Fruit fly (Drosophila melanogaster): Measurements from ENCODE around the gene CG32547.

The CG32547 gene

DNA sequence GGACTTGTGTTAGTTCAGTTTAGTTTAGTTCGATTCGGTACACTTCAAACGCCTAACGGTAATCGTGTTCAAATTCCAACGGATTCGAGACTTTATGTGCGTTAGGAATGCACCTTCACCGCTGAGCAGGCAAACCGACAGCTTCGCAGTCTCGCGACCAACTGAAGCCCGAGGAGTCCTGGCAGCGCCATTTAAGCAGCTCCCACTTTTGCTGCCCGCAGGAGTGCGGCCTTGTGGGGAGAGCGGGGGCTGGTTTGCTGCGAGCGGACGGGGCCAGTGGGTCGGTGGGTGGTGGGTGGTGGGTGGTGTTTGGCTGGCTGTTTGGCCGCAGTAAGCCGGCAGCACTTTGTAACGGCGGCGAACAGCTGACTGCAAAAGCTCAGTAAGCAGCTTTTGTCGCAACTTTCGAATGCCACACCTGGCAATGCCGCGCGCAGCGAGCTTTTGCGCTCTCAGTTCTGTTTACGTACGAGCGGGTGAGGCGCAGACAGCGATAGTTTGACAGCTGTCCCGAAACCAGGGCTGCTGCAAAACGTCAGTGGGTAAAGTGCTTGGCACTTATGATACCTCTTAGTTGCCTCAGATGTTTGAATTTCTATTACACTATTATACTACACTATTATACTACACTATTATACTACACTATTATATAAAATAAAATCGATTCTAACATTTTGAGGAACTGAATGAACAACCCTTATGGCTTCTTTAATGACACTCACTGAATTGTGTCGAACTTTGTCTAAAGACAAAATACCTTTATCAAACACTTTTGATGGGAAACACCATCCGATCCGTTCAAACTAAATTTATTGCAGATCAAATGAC, at the start of gene CG32547 (continued):
- TF ChIP-seq MBD-R2 (GFP tag; IDR thresholded peaks at IDR 0.05) (peak; percentile 40), CG15479 (GFP tag; optimal IDR thresholded peaks at IDR 0.05) (no peak), sna (GFP tag; IDR thresholded peaks at IDR 0.05; ENCODE audit: partially characterized antibody) (no peak), CG16815 (GFP tag; optimal IDR thresholded peaks at IDR 0.05) (no peak), CG17912 (GFP tag; optimal IDR thresholded peaks at IDR 0.05) (no peak), exex (tag; optimal IDR thresholded peaks at IDR 0.05) (no peak), CG4707 (GFP tag; optimal IDR thresholded peaks at IDR 0.05) (no peak), Pdp1 (GFP tag; optimal IDR thresholded peaks at IDR 0.05) (no peak), CG32532 (GFP tag; IDR thresholded peaks at IDR 0.05) (peak; percentile 28; the same call in 1 of the 2 replicates), shn (GFP tag; optimal IDR thresholded peaks at IDR 0.05) (no peak), Awh (GFP tag; IDR thresholded peaks at IDR 0.05) (no peak), Ravus (GFP tag; IDR thresholded peaks at IDR 0.05) (no peak), ro (GFP tag; IDR thresholded peaks at IDR 0.05) (no peak), nmo (GFP tag; optimal IDR thresholded peaks at IDR 0.05) (peak; percentile 6), bsh (GFP tag; optimal IDR thresholded peaks at IDR 0.05) (peak in 1 of 2 experiments; percentile 9), ind (GFP tag; optimal IDR thresholded peaks at IDR 0.05) (peak; percentile 16), pho (GFP tag; optimal IDR thresholded peaks at IDR 0.05) (no peak), E2f2 (GFP tag; IDR thresholded peaks at IDR 0.05) (peak; percentile 40; the same call in 1 of the 2 replicates), MTF-1 (GFP tag; optimal IDR thresholded peaks at IDR 0.05; ENCODE audit: borderline replicate concordance) (no peak), CG4854 (GFP tag; optimal IDR thresholded peaks at IDR 0.05) (no peak), crol (GFP tag; IDR thresholded peaks at IDR 0.05) (peak; percentile 67), NFAT (GFP tag; IDR thresholded peaks at IDR 0.05) (no peak), sim (GFP tag; IDR thresholded peaks at IDR 0.05) (no peak), CG10431 (GFP tag; optimal IDR thresholded peaks at IDR 0.05) (no peak), CG13894 (tag; optimal IDR thresholded peaks at IDR 0.05) (no peak), CG2889 (GFP tag; IDR thresholded peaks at IDR 0.05) (no peak), bab2 (GFP tag; optimal IDR thresholded peaks at IDR 0.05) (no peak), dysf (GFP tag; IDR thresholded peaks at IDR 0.05) (peak; percentile 33; the same call in 1 of the 3 replicates), E2f1 (GFP tag; IDR thresholded peaks at IDR 0.05) (no peak), z (GFP tag; IDR thresholded peaks at IDR 0.05) (no peak), Hsf (GFP tag; optimal IDR thresholded peaks at IDR 0.05) (no peak), CG17568 (GFP tag; optimal IDR thresholded peaks at IDR 0.05) (no peak), sob (GFP tag; IDR thresholded peaks at IDR 0.05) (no peak), Doc2 (GFP tag; IDR thresholded peaks at IDR 0.05) (no peak), sug (tag; optimal IDR thresholded peaks at IDR 0.05) (no peak), gcm (GFP tag; optimal IDR thresholded peaks at IDR 0.05) (no peak), fru (optimal IDR thresholded peaks at IDR 0.05) (no peak), Sin3A (optimal IDR thresholded peaks at IDR 0.05) (no peak), Ets97D (GFP tag; optimal IDR thresholded peaks at IDR 0.05) (no peak), CG14050 (GFP tag; IDR thresholded peaks at IDR 0.05) (no peak), YL-1 (GFP tag; optimal IDR thresholded peaks at IDR 0.05) (no peak), ap (GFP tag; IDR thresholded peaks at IDR 0.05) (no peak), CG6813 (GFP tag; optimal IDR thresholded peaks at IDR 0.05) (no peak), CG17361 (GFP tag; IDR thresholded peaks at IDR 0.05) (no peak), hkb (optimal IDR thresholded peaks at IDR 0.05) (no peak), hkb (GFP tag; IDR thresholded peaks at IDR 0.05) (no peak), dpn (GFP tag; optimal IDR thresholded peaks at IDR 0.05) (peak in 1 of 2 experiments; percentile 10), CG2199 (GFP tag; IDR thresholded peaks at IDR 0.05) (no peak), CG3847 (GFP tag; IDR thresholded peaks at IDR 0.05) (peak; percentile 25; the same call in 1 of the 2 replicates), vvl (GFP tag; IDR thresholded peaks at IDR 0.05) (peak; percentile 56), CG30403 (GFP tag; optimal IDR thresholded peaks at IDR 0.05) (no peak)

Data from whole organism, embryonic.